Worm (Caenorhabditis elegans): Measurements from ENCODE around the gene H04D03.6.

Gene H04D03.6

ce11 chrIII:10474945-10475344, 36.3 kb upstream of the H04D03.6 start, which contains the start of gene D2045.9:
Gene D2045.9, plus strand, starts transcription at chrIII:10475245.
- TF ChIP-seq fos-1 (tag; optimal IDR thresholded peaks at IDR 0.05) (no peak), lin-13 (GFP tag; optimal IDR thresholded peaks at IDR 0.05) (no peak), T26A8.4 (GFP tag; IDR thresholded peaks at IDR 0.05) (no peak), nhr-10 (tag; optimal IDR thresholded peaks at IDR 0.05) (no peak), ceh-28 (tag; optimal IDR thresholded peaks at IDR 0.05) (no peak), dmd-8 (GFP tag; IDR thresholded peaks at IDR 0.05) (no peak), skn-1 (tag; optimal IDR thresholded peaks at IDR 0.05) (no peak), nhr-41 (GFP tag; IDR thresholded peaks at IDR 0.05) (no peak), ztf-7 (tag; optimal IDR thresholded peaks at IDR 0.05) (no peak), ceh-20 (GFP tag; IDR thresholded peaks at IDR 0.05) (no peak), F26F4.8 (GFP tag; conservative IDR thresholded peaks at IDR 0.05) (no peak), ztf-11 (tag; optimal IDR thresholded peaks at IDR 0.05) (no peak), madf-5 (GFP tag; IDR thresholded peaks at IDR 0.05) (no peak), pqm-1 (tag; optimal IDR thresholded peaks at IDR 0.05) (no peak), nhr-237 (tag; optimal IDR thresholded peaks at IDR 0.05) (no peak), nhr-25 (tag; optimal IDR thresholded peaks at IDR 0.05; ENCODE audit: borderline replicate concordance, insufficient read depth) (no peak), daf-19 (GFP tag; conservative IDR thresholded peaks at IDR 0.05) (no peak), spr-3 (GFP tag; optimal IDR thresholded peaks at IDR 0.05) (no peak), lim-7 (GFP tag; IDR thresholded peaks at IDR 0.05) (no peak), ceh-32 (tag; optimal IDR thresholded peaks at IDR 0.05; ENCODE audit: poor library complexity) (no peak)

- TF ChIP-seq nhr-28 (tag; optimal IDR thresholded peaks at IDR 0.05) (peak; percentile 2), nhr-11 (tag; optimal IDR thresholded peaks at IDR 0.05) (no peak), hlh-30 (tag; optimal IDR thresholded peaks at IDR 0.05; ENCODE audit: insufficient read depth) (peak; percentile 72), dve-1 (tag; optimal IDR thresholded peaks at IDR 0.05; ENCODE audit: insufficient read depth) (peak; percentile 5), lin-29 (GFP tag; IDR thresholded peaks at IDR 0.05) (no peak), egl-27 (tag; optimal IDR thresholded peaks at IDR 0.05) (no peak), mes-2 (tag; optimal IDR thresholded peaks at IDR 0.05; ENCODE audit: poor library complexity, severe bottlenecking) (peak; percentile 23), daf-16 (GFP tag; optimal IDR thresholded peaks at IDR 0.05) (no peak), daf-16 (tag; optimal IDR thresholded peaks at IDR 0.05) (peak; percentile 11), lsy-2 (tag; optimal IDR thresholded peaks at IDR 0.05) (peak in 1 of 2 experiments; percentile 42)
Observed at ce11 chrIII:10470927-10471326, 32.2 kb upstream of the H04D03.6 start, which contains the start of gene cul-1. Gene cul-1, plus strand, starts transcription at chrIII:10471237.

- TF ChIP-seq Y75B8A.6 (GFP tag; IDR thresholded peaks at IDR 0.05) (no peak), madf-9 (GFP tag; conservative IDR thresholded peaks at IDR 0.05) (no peak), nhr-237 (tag; optimal IDR thresholded peaks at IDR 0.05) (no peak), daf-16 (GFP tag; optimal IDR thresholded peaks at IDR 0.05) (no peak), daf-16 (tag; optimal IDR thresholded peaks at IDR 0.05) (no peak), ceh-44 (GFP tag; IDR thresholded peaks at IDR 0.05) (no peak), skn-1 (tag; optimal IDR thresholded peaks at IDR 0.05) (no peak), unc-39 (tag; optimal IDR thresholded peaks at IDR 0.05) (no peak), madf-5 (GFP tag; IDR thresholded peaks at IDR 0.05) (no peak), ztf-11 (tag; optimal IDR thresholded peaks at IDR 0.05) (no peak), lin-29 (GFP tag; IDR thresholded peaks at IDR 0.05) (no peak), unc-62 (GFP tag; optimal IDR thresholded peaks at IDR 0.05 in 1 of 2) (no peak), unc-62 (tag; optimal IDR thresholded peaks at IDR 0.05) (no peak), nhr-48 (tag; optimal IDR thresholded peaks at IDR 0.05) (no peak), gei-8 (GFP tag; optimal IDR thresholded peaks at IDR 0.05) (no peak), T20F7.1 (GFP tag; optimal IDR thresholded peaks at IDR 0.05) (no peak), nhr-11 (tag; optimal IDR thresholded peaks at IDR 0.05) (no peak), F10B5.3 (tag; optimal IDR thresholded peaks at IDR 0.05) (no peak)
Observed at ce11 chrIII:10469574-10470055, 30.9 kb upstream of the H04D03.6 start, which contains the start of gene D2045.5. Gene D2045.5, minus strand, starts transcription at chrIII:10469624.

Measured in whole organism, L4 larva.